Worm (Caenorhabditis elegans): ENCODE results near the gene F53C3.7.
A peak's percentile ranks its signal among the peaks of the same experiment; 100 is the strongest.

F53C3.7 gene

ce11 chrII:3935990-3936389 lies 41.1 kb downstream of the F53C3.7 start:
- TF ChIP-seq F33H1.4 (GFP tag; IDR thresholded peaks at IDR 0.05) (peak; percentile 62), ztf-22 (GFP tag; optimal IDR thresholded peaks at IDR 0.05) (no peak), Y56A3A.18 (GFP tag; IDR thresholded peaks at IDR 0.05) (no peak), efl-1 (GFP tag; optimal IDR thresholded peaks at IDR 0.05) (peak; percentile 82), xnd-1 (tag; optimal IDR thresholded peaks at IDR 0.05) (peak; percentile 62), D2030.7 (GFP tag; IDR thresholded peaks at IDR 0.05) (peak; percentile 49), ekl-4 (GFP tag; IDR thresholded peaks at IDR 0.05) (no peak), lin-35 (GFP tag; optimal IDR thresholded peaks at IDR 0.05) (no peak), lsl-1 (GFP tag; optimal IDR thresholded peaks at IDR 0.05) (peak; percentile 46), ZK185.1 (tag; optimal IDR thresholded peaks at IDR 0.05; ENCODE audit: poor library complexity, severe bottlenecking) (no peak), him-1 (tag; optimal IDR thresholded peaks at IDR 0.05) (peak; percentile 26), ceh-91 (GFP tag; IDR thresholded peaks at IDR 0.05) (peak; percentile 67; the same call in 1 of the 2 replicates), hsf-1 (GFP tag; IDR thresholded peaks at IDR 0.05) (peak; percentile 69; the same call in 1 of the 2 replicates), C17E4.6 (GFP tag; IDR thresholded peaks at IDR 0.05) (no peak), hrde-1 (tag; optimal IDR thresholded peaks at IDR 0.05; ENCODE audit: borderline replicate concordance) (peak; percentile 33), chd-7 (tag; optimal IDR thresholded peaks at IDR 0.05) (no peak), madf-6 (GFP tag; IDR thresholded peaks at IDR 0.05) (peak; percentile 77), snpc-3.4 (tag; optimal IDR thresholded peaks at IDR 0.05) (peak; percentile 31), gei-17 (GFP tag; optimal IDR thresholded peaks at IDR 0.05) (no peak), F49E8.2 (tag; optimal IDR thresholded peaks at IDR 0.05; ENCODE audit: insufficient read depth) (no peak), dpl-1 (GFP tag; optimal IDR thresholded peaks at IDR 0.05) (peak; percentile 33), mcd-1 (GFP tag; IDR thresholded peaks at IDR 0.05) (no peak), Y67H2A.10 (GFP tag; conservative IDR thresholded peaks at IDR 0.05) (no peak), madf-8 (GFP tag; conservative IDR thresholded peaks at IDR 0.05) (peak; percentile 82)
